Fruit fly (Drosophila melanogaster) whole organism, embryonic: ENCODE data around the gene SkpC.

Experiments
- Atf6 ChIP-seq: fragments of 200-800 bp; sonication (Bioruptor generic); IDR thresholded peaks from 2 replicates; pipeline ENCODE4 v1.3.6; 2022; ENCODE audit warnings: missing biosample characterization, missing genetic modification characterization
- Blimp-1 ChIP-seq: fragments of 200-800 bp; sonication (Bioruptor generic); optimal IDR thresholded peaks from 3 replicates; lab custom pipeline; 2018; ENCODE audit warnings: missing biosample characterization, missing genetic modification characterization, mild to moderate bottlenecking, moderate library complexity, missing genetic modification reagents
- Bteb2 ChIP-seq: fragments of 200-800 bp; sonication (Bioruptor generic); optimal IDR thresholded peaks from 2 replicates; lab custom pipeline; 2016; ENCODE audit warnings: missing biosample characterization, missing genetic modification characterization
- CG11085 ChIP-seq: fragments of 200-800 bp; sonication (Bioruptor generic); IDR thresholded peaks from 2 replicates; pipeline ENCODE4 v1.3.6; 2022; ENCODE audit warnings: missing biosample characterization, missing genetic modification characterization
- CG12104 ChIP-seq: fragments of 200-800 bp; sonication (Bioruptor generic); optimal IDR thresholded peaks from 3 replicates; lab custom pipeline; 2016; ENCODE audit warnings: missing biosample characterization, missing genetic modification characterization
- CG12391 ChIP-seq: fragments of 200-800 bp; sonication (Bioruptor generic); optimal IDR thresholded peaks from 3 replicates; lab custom pipeline; 2018; ENCODE audit warnings: missing biosample characterization, mild to moderate bottlenecking, missing genetic modification characterization, moderate library complexity
- CG14014 ChIP-seq: fragments of 200-800 bp; sonication (Bioruptor generic); IDR thresholded peaks from 2 replicates; pipeline ENCODE4 v1.3.6; 2022; ENCODE audit warnings: missing biosample characterization, missing genetic modification characterization
- CG14860 ChIP-seq: fragments of 200-800 bp; sonication (Bioruptor generic); IDR thresholded peaks from 3 replicates; pipeline ENCODE4 v1.3.6; 2022; ENCODE audit warnings: missing biosample characterization, missing genetic modification characterization; ENCODE audit not compliant: partially characterized antibody
- CG15011 ChIP-seq: fragments of 200-800 bp; sonication (Bioruptor generic); optimal IDR thresholded peaks from 3 replicates; lab custom pipeline; 2018; ENCODE audit warnings: missing biosample characterization, mild to moderate bottlenecking, missing genetic modification characterization
- CG15269 ChIP-seq: fragments of 200-800 bp; sonication (Bioruptor generic); optimal IDR thresholded peaks from 2 replicates; lab custom pipeline; 2018; ENCODE audit warnings: missing biosample characterization, mild to moderate bottlenecking, missing genetic modification characterization, moderate library complexity
- CG1602 ChIP-seq: fragments of 200-800 bp; sonication (Bioruptor generic); optimal IDR thresholded peaks from 3 replicates; lab custom pipeline; 2016; ENCODE audit warnings: missing biosample characterization, missing genetic modification characterization
- CG1647 ChIP-seq: fragments of 200-800 bp; sonication (Bioruptor generic); optimal IDR thresholded peaks from 3 replicates; lab custom pipeline; 2016; ENCODE audit warnings: missing biosample characterization, missing genetic modification characterization
- CG16779 ChIP-seq: fragments of 200-800 bp; sonication (Bioruptor generic); IDR thresholded peaks from 2 replicates; pipeline ENCODE4 v1.3.6; 2022; ENCODE audit warnings: missing biosample characterization, missing genetic modification characterization
- CG17912 ChIP-seq: fragments of 200-800 bp; sonication (Bioruptor generic); optimal IDR thresholded peaks from 2 replicates; lab custom pipeline; 2018; ENCODE audit warnings: missing biosample characterization, mild to moderate bottlenecking, missing genetic modification characterization
- CG18011 ChIP-seq: fragments of 200-800 bp; sonication (Bioruptor generic); optimal IDR thresholded peaks from 2 replicates; lab custom pipeline; 2017; ENCODE audit warnings: missing biosample characterization, missing genetic modification characterization, mild to moderate bottlenecking, moderate library complexity, missing genotype
- CG18764 ChIP-seq: fragments of 200-800 bp; sonication (Bioruptor generic); optimal IDR thresholded peaks from 3 replicates; lab custom pipeline; 2016; ENCODE audit warnings: missing biosample characterization, missing genetic modification characterization
- CG2120 ChIP-seq: fragments of 200-800 bp; sonication (Bioruptor generic); optimal IDR thresholded peaks from 3 replicates; lab custom pipeline; 2016; ENCODE audit warnings: missing biosample characterization, missing genetic modification characterization
- CG2202 ChIP-seq: fragments of 200-800 bp; sonication (Bioruptor generic); optimal IDR thresholded peaks from 2 replicates; lab custom pipeline; 2018; ENCODE audit warnings: missing biosample characterization, mild to moderate bottlenecking, missing genetic modification characterization
- CG2678 ChIP-seq: fragments of 200-800 bp; sonication (Bioruptor generic); optimal IDR thresholded peaks from 3 replicates; lab custom pipeline; 2019; ENCODE audit warnings: missing biosample characterization, mild to moderate bottlenecking, missing genetic modification characterization, moderate library complexity
- CG30020 ChIP-seq: fragments of 200-800 bp; optimal IDR thresholded peaks from 2 replicates; lab custom pipeline; 2019; ENCODE audit warnings: missing biosample characterization, mild to moderate bottlenecking, missing genetic modification characterization, moderate library complexity
- CG4282 ChIP-seq: fragments of 200-800 bp; sonication (Bioruptor generic); optimal IDR thresholded peaks from 2 replicates; lab custom pipeline; 2016; ENCODE audit warnings: missing biosample characterization, missing genetic modification characterization
- CG4730 ChIP-seq: fragments of 200-800 bp; sonication (Bioruptor generic); IDR thresholded peaks from 2 replicates; pipeline ENCODE4 v1.3.6; 2022; ENCODE audit warnings: missing biosample characterization, missing genetic modification characterization
- CG7271 ChIP-seq: fragments of 200-800 bp; sonication (Bioruptor generic); optimal IDR thresholded peaks from 2 replicates; lab custom pipeline; 2018; ENCODE audit warnings: missing biosample characterization, mild to moderate bottlenecking, missing genetic modification characterization, moderate library complexity
- CG8089 ChIP-seq: fragments of 200-800 bp; sonication (Bioruptor generic); optimal IDR thresholded peaks from 3 replicates; lab custom pipeline; 2016; ENCODE audit warnings: missing biosample characterization, missing genetic modification characterization
- CG9609 ChIP-seq: fragments of 200-800 bp; sonication (Bioruptor generic); optimal IDR thresholded peaks from 3 replicates; lab custom pipeline; 2016; ENCODE audit warnings: missing biosample characterization, missing genetic modification characterization
- Chrac-16 ChIP-seq: fragments of 200-800 bp; sonication (Bioruptor generic); optimal IDR thresholded peaks from 3 replicates; lab custom pipeline; 2016; ENCODE audit warnings: missing biosample characterization, missing genetic modification characterization
- Dip3 ChIP-seq: fragments of 200-800 bp; sonication (Bioruptor generic); optimal IDR thresholded peaks from 3 replicates; lab custom pipeline; 2016; ENCODE audit warnings: missing biosample characterization, missing genetic modification characterization
- Drgx ChIP-seq: fragments of 200-800 bp; sonication (Bioruptor generic); IDR thresholded peaks from 2 replicates; pipeline ENCODE4 v1.3.6; 2022; ENCODE audit warnings: missing biosample characterization, missing genetic modification characterization
- Eip74EF ChIP-seq, 2 experiments: fragments of 200-800 bp in 1 of 2; fragments of >200 bp in 1 of 2; sonication (Bioruptor generic) in 1 of 2; optimal IDR thresholded peaks; 2 replicates each; lab custom pipeline; 2017 to 2019; ENCODE audit warnings: missing biosample characterization in 2 of 2, missing genetic modification characterization in 2 of 2, mild to moderate bottlenecking in 1 of 2, moderate library complexity in 1 of 2
- Elba2 ChIP-seq: fragments of 200-800 bp; sonication (Bioruptor generic); optimal IDR thresholded peaks from 3 replicates; lab custom pipeline; 2016; ENCODE audit warnings: missing biosample characterization, missing genetic modification characterization
- Hr39 ChIP-seq: fragments of >200 bp; optimal IDR thresholded peaks from 2 replicates; lab custom pipeline; 2017
- Lim3 ChIP-seq: fragments of 200-800 bp; sonication (Bioruptor generic); IDR thresholded peaks from 2 replicates; pipeline ENCODE4 v1.3.6; 2022; ENCODE audit warnings: missing biosample characterization, missing genetic modification characterization
- Rx ChIP-seq: fragments of 200-800 bp; sonication (Bioruptor generic); IDR thresholded peaks from 2 replicates; pipeline ENCODE4 v1.3.6; 2022; ENCODE audit warnings: missing biosample characterization, missing genetic modification characterization
- Six4 ChIP-seq: fragments of 200-800 bp; sonication (Bioruptor generic); optimal IDR thresholded peaks from 2 replicates; lab custom pipeline; 2016; ENCODE audit warnings: missing biosample characterization, missing genetic modification characterization
- Sry-δ ChIP-seq: fragments of 200-800 bp; sonication (Bioruptor generic); optimal IDR thresholded peaks from 2 replicates; lab custom pipeline; 2016; ENCODE audit warnings: missing biosample characterization, missing genetic modification characterization
- bab2 ChIP-seq: fragments of 200-800 bp; sonication (Bioruptor generic); optimal IDR thresholded peaks from 2 replicates; lab custom pipeline; 2016; ENCODE audit warnings: missing biosample characterization, missing genetic modification characterization
- bbx ChIP-seq: fragments of 200-800 bp; sonication (Bioruptor generic); IDR thresholded peaks from 2 replicates; pipeline ENCODE4 v1.3.6; 2022; ENCODE audit warnings: missing biosample characterization, missing genetic modification characterization; ENCODE audit not compliant: partially characterized antibody
- bsh ChIP-seq, 2 experiments: fragments of 200-800 bp; sonication (Bioruptor generic); optimal IDR thresholded peaks; 2 replicates each; lab custom pipeline; 2017 to 2018; ENCODE audit warnings: mild to moderate bottlenecking in 2 of 2, missing biosample characterization in 2 of 2, missing genetic modification characterization in 2 of 2, moderate library complexity in 1 of 2
- hbn ChIP-seq: fragments of 200-800 bp; sonication (Bioruptor generic); IDR thresholded peaks from 2 replicates; pipeline ENCODE4 v1.3.6; 2022; ENCODE audit warnings: missing biosample characterization, missing genetic modification characterization; ENCODE audit not compliant: partially characterized antibody
- her ChIP-seq: fragments of 200-800 bp; sonication (Bioruptor generic); optimal IDR thresholded peaks from 2 replicates; lab custom pipeline; 2016; ENCODE audit warnings: missing biosample characterization, missing genetic modification characterization
- insv ChIP-seq, 2 experiments: fragments of 200-800 bp; sonication (Bioruptor generic); optimal IDR thresholded peaks; 3 replicates each; lab custom pipeline; 2016 to 2018; ENCODE audit warnings: missing biosample characterization in 2 of 2, missing genetic modification characterization in 2 of 2
- jumu ChIP-seq: fragments of 200-800 bp; sonication (Bioruptor generic); optimal IDR thresholded peaks from 3 replicates; lab custom pipeline; 2016; ENCODE audit warnings: missing biosample characterization, missing genetic modification characterization
- kay ChIP-seq: fragments of 200-800 bp; sonication (Bioruptor generic); optimal IDR thresholded peaks from 2 replicates; lab custom pipeline; 2016; ENCODE audit warnings: missing biosample characterization, missing genetic modification characterization
- lmd ChIP-seq: fragments of 200-800 bp; sonication (Bioruptor generic); IDR thresholded peaks from 2 replicates; pipeline ENCODE4 v1.3.6; 2022; ENCODE audit warnings: missing biosample characterization, missing genetic modification characterization
- mirr ChIP-seq: fragments of 200-800 bp; sonication (Bioruptor generic); optimal IDR thresholded peaks from 3 replicates; lab custom pipeline; 2018; ENCODE audit warnings: missing biosample characterization, mild to moderate bottlenecking, missing genetic modification characterization
- pnt ChIP-seq: fragments of 200-800 bp; sonication (Bioruptor generic); optimal IDR thresholded peaks from 3 replicates; lab custom pipeline; 2016; ENCODE audit warnings: missing biosample characterization, missing genetic modification characterization
- repo ChIP-seq: fragments of 200-800 bp; sonication (Bioruptor generic); optimal IDR thresholded peaks from 2 replicates; lab custom pipeline; 2016; ENCODE audit warnings: missing biosample characterization, missing genetic modification characterization
- sd ChIP-seq: fragments of 200-800 bp; sonication (Bioruptor generic); optimal IDR thresholded peaks from 3 replicates; lab custom pipeline; 2018; ENCODE audit warnings: missing biosample characterization, mild to moderate bottlenecking, missing genetic modification characterization, moderate library complexity
- unpg ChIP-seq: fragments of 200-800 bp; sonication (Bioruptor generic); optimal IDR thresholded peaks from 3 replicates; lab custom pipeline; 2018; ENCODE audit warnings: missing biosample characterization, mild to moderate bottlenecking, missing genetic modification characterization, moderate library complexity
- wor ChIP-seq: fragments of 200-800 bp; sonication (Bioruptor generic); IDR thresholded peaks from 2 replicates; pipeline ENCODE4 v1.3.6; 2022; ENCODE audit warnings: missing biosample characterization, missing genetic modification characterization

SkpC gene

dm6 chrX:19850503-19851094, 34.7 kb downstream of the SkpC start (continued):
- TF ChIP-seq bab2 (peak; percentile 90), CG12391 (tag; lab: Kevin White, UChicago) (peak; percentile 94), mirr (no peak), Bteb2 (peak; percentile 83), Six4 (GFP tag; lab: Kevin White, UChicago) (peak; percentile 92), jumu (GFP tag; lab: Kevin White, UChicago) (peak; percentile 90), repo (GFP tag; lab: Kevin White, UChicago) (peak; percentile 80), CG1647 (GFP tag; lab: Kevin White, UChicago) (peak; percentile 89), bsh (GFP tag; optimal IDR thresholded peaks at IDR 0.05; lab: Kevin White, UChicago) (peak; percentile 78 to 97), Lim3 (GFP tag; lab: Robert Waterston, UW) (peak; percentile 64; the same call in 1 of the 2 replicates), Elba2 (peak; percentile 82), CG1602 (GFP tag; lab: Kevin White, UChicago) (peak; percentile 94), CG16779 (GFP tag; lab: Robert Waterston, UW) (0 out of 2 replicates have a peak, but pooled peaks have one; percentile 42), CG11085 (GFP tag; lab: Robert Waterston, UW) (peak; percentile 44; the same call in 1 of the 2 replicates), CG18764 (GFP tag; lab: Kevin White, UChicago) (peak; percentile 86), Blimp-1 (peak; percentile 92), pnt (peak; percentile 93), CG4282 (GFP tag; lab: Kevin White, UChicago) (peak; percentile 42), CG9609 (GFP tag; lab: Kevin White, UChicago) (peak; percentile 90), kay (GFP tag; lab: Kevin White, UChicago) (peak; percentile 80), unpg (GFP tag; lab: Kevin White, UChicago) (peak; percentile 94), Drgx (peak; percentile 91), lmd (GFP tag; lab: Robert Waterston, UW) (peak; percentile 83), CG7271 (tag; lab: Kevin White, UChicago) (peak; percentile 84), CG14014 (GFP tag; lab: Robert Waterston, UW) (peak; percentile 82), Sry-δ (peak; percentile 50), CG8089 (peak; percentile 95), sd (tag; lab: Kevin White, UChicago) (peak; percentile 18), CG14860 (GFP tag; lab: Robert Waterston, UW) (no peak), Eip74EF (GFP tag; optimal IDR thresholded peaks at IDR 0.05; lab: Kevin White, UChicago) (peak in 1 of 2 experiments; percentile 85), Rx (GFP tag; lab: Robert Waterston, UW) (peak; percentile 84), CG12104 (GFP tag; lab: Kevin White, UChicago) (peak; percentile 73), CG15269 (tag; lab: Kevin White, UChicago) (peak; percentile 84), Dip3 (peak; percentile 68), Atf6 (peak; percentile 68), wor (GFP tag; lab: Robert Waterston, UW) (peak; percentile 84), CG18011 (GFP tag; lab: Kevin White, UChicago) (peak; percentile 55), CG4730 (GFP tag; lab: Robert Waterston, UW) (peak; percentile 80), hbn (no peak), insv (GFP tag; optimal IDR thresholded peaks at IDR 0.05; lab: Kevin White, UChicago) (no peak), CG2120 (peak; percentile 74), her (GFP tag; lab: Kevin White, UChicago) (peak; percentile 83), Hr39 (lab: Kevin White, UChicago) (no peak), Chrac-16 (peak; percentile 94), CG17912 (GFP tag; lab: Kevin White, UChicago) (no peak), CG15011 (GFP tag; lab: Kevin White, UChicago) (no peak), CG2202 (tag; lab: Kevin White, UChicago) (peak; percentile 88), CG2678 (peak; percentile 90), CG30020 (no peak), bbx (GFP tag; lab: Robert Waterston, UW) (no peak)
